Worm (Caenorhabditis elegans) whole organism, early embryonic: Measurements from ENCODE around the gene srab-9.

Experiments
- F13C5.2 ChIP-seq: sonication (generic microtip); optimal IDR thresholded peaks from 2 replicates; lab custom pipeline; 2017; ENCODE audit warnings: mild to moderate bottlenecking, missing genetic modification characterization, inconsistent platforms, missing compliant biosample characterization
- ama-1 ChIP-seq: fragments of 150-350 bp; optimal IDR thresholded peaks from 2 replicates; lab custom pipeline; 2014
- ceh-13 ChIP-seq: fragments of 200-800 bp; sonication (Bioruptor generic); optimal IDR thresholded peaks from 2 replicates; lab custom pipeline; 2018; ENCODE audit warnings: mild to moderate bottlenecking, missing genetic modification characterization, missing compliant biosample characterization
- flt-1 ChIP-seq: fragments of 200-800 bp; sonication (Bioruptor generic); IDR thresholded peaks from 2 replicates; pipeline ENCODE4 v1.3.6; 2022; ENCODE audit warnings: missing genetic modification characterization, missing compliant biosample characterization
- hmbx-1 ChIP-seq: sonication (generic microtip); optimal IDR thresholded peaks from 2 replicates; lab custom pipeline; 2016; ENCODE audit warnings: mild to moderate bottlenecking, missing genetic modification characterization, missing compliant biosample characterization
- hmg-4 ChIP-seq: fragments of 200-800 bp; sonication (Bioruptor generic); optimal IDR thresholded peaks from 2 replicates; lab custom pipeline; 2018; ENCODE audit warnings: mild to moderate bottlenecking, missing genetic modification characterization, missing compliant biosample characterization
- scrt-1 ChIP-seq: fragments of 200-800 bp; sonication (Bioruptor generic); IDR thresholded peaks from 2 replicates; pipeline ENCODE4 v1.3.6; 2022; ENCODE audit warnings: missing genetic modification characterization, missing compliant biosample characterization
- tbx-11 ChIP-seq: fragments of 200-800 bp; sonication (Bioruptor generic); IDR thresholded peaks from 2 replicates; pipeline ENCODE4 v1.3.6; 2022; ENCODE audit warnings: missing genetic modification characterization, missing compliant biosample characterization
- tbx-37 ChIP-seq: fragments of 200-800 bp; sonication (Bioruptor generic); conservative IDR thresholded peaks from 2 replicates; pipeline ENCODE4 v1.3.6; 2022; ENCODE audit warnings: missing genetic modification reagents, missing genetic modification characterization, missing compliant biosample characterization

- TF ChIP-seq tbx-11 (GFP tag; lab: Robert Waterston, UW) (no peak), ceh-13 (no peak), ama-1 (lab: Kevin White, UChicago) (no peak), tbx-37 (GFP tag; lab: Robert Waterston, UW) (no peak), flt-1 (GFP tag; lab: Robert Waterston, UW) (no peak), scrt-1 (no peak), hmbx-1 (tag; lab: Kevin White, UChicago) (no peak), F13C5.2 (tag; lab: Kevin White, UChicago) (no peak), hmg-4 (GFP tag; lab: Kevin White, UChicago) (no peak)
These were observed 12.3 kb downstream of the srab-9 start, which contains the start of gene tat-6 for ce11 chrV:3128803-3129202.
